Fruit fly (Drosophila melanogaster): ENCODE results near the gene CG7488.

DNA sequence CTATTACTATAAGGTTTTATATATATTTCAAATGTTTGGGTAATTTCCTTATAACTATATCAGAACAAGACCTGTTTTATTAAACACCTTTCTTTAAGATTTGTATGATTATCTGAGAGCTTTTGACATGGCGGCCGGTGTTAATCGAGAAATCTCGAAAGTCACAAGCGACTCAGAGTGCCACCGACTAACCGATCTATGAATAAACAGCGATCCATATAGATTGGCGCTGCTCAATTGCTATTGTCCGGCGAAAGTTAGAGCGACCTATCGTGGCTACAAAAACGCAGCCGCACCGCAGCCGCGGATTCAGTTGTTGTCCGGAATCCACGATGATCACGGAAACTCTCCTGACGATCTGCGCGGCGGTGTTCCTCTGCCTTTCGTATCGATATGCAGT lies 31.9 kb upstream of the CG7488 start, which contains the start of gene Cyp304a1:
- TF ChIP-seq HLHmδ (GFP tag; optimal IDR thresholded peaks at IDR 0.05) (no peak), emc (GFP tag; optimal IDR thresholded peaks at IDR 0.05) (no peak), kay (GFP tag; optimal IDR thresholded peaks at IDR 0.05) (no peak), fd64A (GFP tag; optimal IDR thresholded peaks at IDR 0.05) (no peak), HLH54F (GFP tag; optimal IDR thresholded peaks at IDR 0.05) (no peak), btn (GFP tag; optimal IDR thresholded peaks at IDR 0.05) (no peak), B-H1 (GFP tag; IDR thresholded peaks at IDR 0.05) (no peak), ato (GFP tag; IDR thresholded peaks at IDR 0.05; ENCODE audit: partially characterized antibody) (no peak), Camta (GFP tag; optimal IDR thresholded peaks at IDR 0.05) (no peak), zfh2 (GFP tag; optimal IDR thresholded peaks at IDR 0.05) (no peak)

Data from whole organism, embryonic.